Worm (Caenorhabditis elegans): ENCODE data around the gene Y70C5A.3.

Y70C5A.3 gene

ce11 chrV:16645201-16645940, 24.6 kb upstream of the Y70C5A.3 start, which contains the start of gene W06G6.17:
Gene W06G6.17, minus strand, starts transcription at chrV:16645251.
- TF ChIP-seq ztf-29 (GFP tag; IDR thresholded peaks at IDR 0.05) (no peak), flt-1 (GFP tag; IDR thresholded peaks at IDR 0.05) (no peak), ref-1 (GFP tag; conservative IDR thresholded peaks at IDR 0.05) (no peak), klf-2 (GFP tag; conservative IDR thresholded peaks at IDR 0.05) (no peak), tab-1 (GFP tag; IDR thresholded peaks at IDR 0.05) (no peak)

ce11 chrV:16643558-16643957, 22.8 kb upstream of the Y70C5A.3 start, which contains the start of gene srw-77:
Gene srw-77, minus strand, starts transcription at chrV:16643658.
- TF ChIP-seq ref-1 (GFP tag; conservative IDR thresholded peaks at IDR 0.05) (no peak), tab-1 (GFP tag; IDR thresholded peaks at IDR 0.05) (no peak), ztf-29 (GFP tag; IDR thresholded peaks at IDR 0.05) (no peak), flt-1 (GFP tag; IDR thresholded peaks at IDR 0.05) (no peak), cog-1 (tag; optimal IDR thresholded peaks at IDR 0.05) (no peak), klf-2 (GFP tag; conservative IDR thresholded peaks at IDR 0.05) (no peak), T22C8.4 (GFP tag; IDR thresholded peaks at IDR 0.05) (no peak), ztf-23 (GFP tag; IDR thresholded peaks at IDR 0.05) (no peak), med-1 (GFP tag; optimal IDR thresholded peaks at IDR 0.05; ENCODE audit: insufficient read depth) (no peak)

ce11 chrV:16640366-16640765, 19.6 kb upstream of the Y70C5A.3 start:
- TF ChIP-seq klf-2 (GFP tag; conservative IDR thresholded peaks at IDR 0.05) (no peak), T22C8.4 (GFP tag; IDR thresholded peaks at IDR 0.05) (no peak), cog-1 (tag; optimal IDR thresholded peaks at IDR 0.05) (no peak), med-1 (GFP tag; optimal IDR thresholded peaks at IDR 0.05; ENCODE audit: insufficient read depth) (no peak), flt-1 (GFP tag; IDR thresholded peaks at IDR 0.05) (no peak), ztf-29 (GFP tag; IDR thresholded peaks at IDR 0.05) (no peak), tab-1 (GFP tag; IDR thresholded peaks at IDR 0.05) (no peak), ztf-23 (GFP tag; IDR thresholded peaks at IDR 0.05) (no peak), ref-1 (GFP tag; conservative IDR thresholded peaks at IDR 0.05) (no peak)

ce11 chrV:16638204-16638603, 17.5 kb upstream of the Y70C5A.3 start, which contains the start of gene srw-76:
Gene srw-76, minus strand, starts transcription at chrV:16638304.
- TF ChIP-seq tab-1 (GFP tag; IDR thresholded peaks at IDR 0.05) (no peak), med-1 (GFP tag; optimal IDR thresholded peaks at IDR 0.05; ENCODE audit: insufficient read depth) (no peak), cog-1 (tag; optimal IDR thresholded peaks at IDR 0.05) (no peak), ztf-23 (GFP tag; IDR thresholded peaks at IDR 0.05) (no peak), klf-2 (GFP tag; conservative IDR thresholded peaks at IDR 0.05) (no peak), ref-1 (GFP tag; conservative IDR thresholded peaks at IDR 0.05) (no peak), T22C8.4 (GFP tag; IDR thresholded peaks at IDR 0.05) (no peak), ztf-29 (GFP tag; IDR thresholded peaks at IDR 0.05) (no peak), flt-1 (GFP tag; IDR thresholded peaks at IDR 0.05) (no peak)

- no peak for TF ChIP-seq klf-2 (GFP tag; conservative IDR thresholded peaks at IDR 0.05)
- no peak for TF ChIP-seq flt-1 (GFP tag; IDR thresholded peaks at IDR 0.05)
- TF ChIP-seq ztf-29 (GFP tag; IDR thresholded peaks at IDR 0.05) = no peak
- TF ChIP-seq cog-1 (tag; optimal IDR thresholded peaks at IDR 0.05) = no peak
- no peak for TF ChIP-seq ref-1 (GFP tag; conservative IDR thresholded peaks at IDR 0.05)
- no peak for TF ChIP-seq T22C8.4 (GFP tag; IDR thresholded peaks at IDR 0.05)
- TF ChIP-seq med-1 (GFP tag; optimal IDR thresholded peaks at IDR 0.05; ENCODE audit: insufficient read depth) = no peak
- no peak for TF ChIP-seq ztf-23 (GFP tag; IDR thresholded peaks at IDR 0.05)
- no peak for TF ChIP-seq tab-1 (GFP tag; IDR thresholded peaks at IDR 0.05)
These were observed 15.2 kb upstream of the Y70C5A.3 start, which contains the start of gene mltn-11 for ce11 chrV:16635911-16636310. Gene mltn-11, plus strand, starts transcription at chrV:16636186.

DNA sequence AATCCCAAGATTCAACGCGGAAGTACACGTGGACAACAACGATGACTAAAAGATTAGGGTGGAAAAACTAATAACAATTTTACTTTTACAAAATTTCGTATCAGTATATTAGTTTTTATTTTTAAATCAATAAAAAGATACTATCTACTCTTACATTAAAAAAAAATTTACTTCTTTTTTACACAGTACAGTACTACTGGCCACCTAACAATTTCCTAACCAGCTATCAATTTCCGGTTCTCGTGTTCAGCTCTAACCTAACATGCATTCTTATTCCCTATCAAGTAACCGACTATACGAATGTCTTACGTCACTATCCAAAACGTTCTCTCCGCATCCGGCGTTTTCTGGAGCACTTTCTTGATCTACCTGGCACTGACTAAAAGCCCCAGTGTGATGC, 8.9 kb upstream of the Y70C5A.3 start, which contains the start of gene srd-21:
TSS of gene srd-21 (plus strand) at position 301 of the 400 bp plus-strand sequence.
- TF ChIP-seq tab-1 (GFP tag; IDR thresholded peaks at IDR 0.05) (no peak), ztf-29 (GFP tag; IDR thresholded peaks at IDR 0.05) (no peak), klf-2 (GFP tag; conservative IDR thresholded peaks at IDR 0.05) (no peak), cog-1 (tag; optimal IDR thresholded peaks at IDR 0.05) (no peak), ref-1 (GFP tag; conservative IDR thresholded peaks at IDR 0.05) (no peak), flt-1 (GFP tag; IDR thresholded peaks at IDR 0.05) (no peak), ztf-23 (GFP tag; IDR thresholded peaks at IDR 0.05) (no peak), med-1 (GFP tag; optimal IDR thresholded peaks at IDR 0.05; ENCODE audit: insufficient read depth) (no peak), T22C8.4 (GFP tag; IDR thresholded peaks at IDR 0.05) (no peak)

DNA sequence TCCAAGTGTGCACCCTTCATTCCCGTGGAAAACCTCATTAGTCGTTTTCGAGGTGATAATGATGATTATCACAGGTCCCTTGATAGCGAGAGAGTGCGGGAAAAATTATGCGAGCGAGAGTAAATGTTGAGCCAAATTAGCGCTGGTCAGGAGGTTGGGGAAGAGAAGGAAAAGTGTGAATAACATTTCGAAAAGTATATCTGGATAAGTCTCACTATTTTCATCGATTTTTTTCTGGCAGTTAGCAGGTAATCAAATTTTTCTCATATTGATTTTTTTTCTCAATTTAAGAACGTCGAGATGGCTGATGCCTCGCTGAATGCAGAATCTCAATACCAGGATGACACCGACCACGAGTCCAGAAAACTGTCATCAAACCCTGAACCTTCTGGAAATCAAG, 8.3 kb upstream of the Y70C5A.3 start, which contains the start of gene W06G6.2:
TSS of gene W06G6.2 (plus strand) at position 301 of the 400 bp plus-strand sequence.
- no peak for TF ChIP-seq klf-2 (GFP tag; conservative IDR thresholded peaks at IDR 0.05)
- TF ChIP-seq tab-1 (GFP tag; IDR thresholded peaks at IDR 0.05) = no peak
- no peak for TF ChIP-seq ztf-29 (GFP tag; IDR thresholded peaks at IDR 0.05)
- no peak for TF ChIP-seq med-1 (GFP tag; optimal IDR thresholded peaks at IDR 0.05; ENCODE audit: insufficient read depth)
- TF ChIP-seq flt-1 (GFP tag; IDR thresholded peaks at IDR 0.05) = no peak
- no peak for TF ChIP-seq T22C8.4 (GFP tag; IDR thresholded peaks at IDR 0.05)
- no peak for TF ChIP-seq cog-1 (tag; optimal IDR thresholded peaks at IDR 0.05)
- no peak for TF ChIP-seq ztf-23 (GFP tag; IDR thresholded peaks at IDR 0.05)
- TF ChIP-seq ref-1 (GFP tag; conservative IDR thresholded peaks at IDR 0.05) = no peak

DNA sequence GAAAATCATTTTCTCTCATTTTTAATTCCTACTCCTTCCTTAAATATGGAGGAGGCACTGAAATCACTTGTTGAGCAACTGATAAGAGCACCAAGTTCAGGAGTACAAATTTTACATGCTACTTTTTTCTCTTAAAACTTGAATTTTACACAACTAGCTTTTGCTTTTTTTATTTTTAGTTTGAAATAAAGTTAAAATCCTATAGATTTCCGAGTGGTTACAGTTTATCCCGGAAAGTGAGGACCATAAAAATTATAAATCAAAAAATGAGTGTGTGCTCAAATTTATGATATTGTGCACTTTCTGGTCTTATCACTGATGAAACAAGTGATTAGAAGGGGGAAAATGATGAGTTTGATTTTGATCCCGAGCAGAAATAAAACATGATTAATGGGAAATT, 7.2 kb upstream of the Y70C5A.3 start, which contains the start of gene oac-53:
TSS of gene oac-53 (minus strand) at position 9 of the 400 bp plus-strand sequence.
- TF ChIP-seq T22C8.4 (GFP tag; IDR thresholded peaks at IDR 0.05) (no peak), ztf-23 (GFP tag; IDR thresholded peaks at IDR 0.05) (no peak), med-1 (GFP tag; optimal IDR thresholded peaks at IDR 0.05; ENCODE audit: insufficient read depth) (no peak), ztf-29 (GFP tag; IDR thresholded peaks at IDR 0.05) (no peak), ref-1 (GFP tag; conservative IDR thresholded peaks at IDR 0.05) (no peak)

ce11 chrV:16622754-16623261, 2.1 kb upstream of the Y70C5A.3 start, which contains the start of gene Y70C5A.2:
Gene Y70C5A.2, minus strand, starts transcription at chrV:16623211.
- TF ChIP-seq med-1 (GFP tag; optimal IDR thresholded peaks at IDR 0.05; ENCODE audit: insufficient read depth) (no peak), flt-1 (GFP tag; IDR thresholded peaks at IDR 0.05) (no peak), ref-1 (GFP tag; conservative IDR thresholded peaks at IDR 0.05) (no peak), T22C8.4 (GFP tag; IDR thresholded peaks at IDR 0.05) (no peak), tab-1 (GFP tag; IDR thresholded peaks at IDR 0.05) (no peak), ztf-23 (GFP tag; IDR thresholded peaks at IDR 0.05) (no peak), ztf-29 (GFP tag; IDR thresholded peaks at IDR 0.05) (no peak), cog-1 (tag; optimal IDR thresholded peaks at IDR 0.05) (no peak), klf-2 (GFP tag; conservative IDR thresholded peaks at IDR 0.05) (no peak)

Data from whole organism, midembryonic.